Worm (Caenorhabditis elegans) whole organism, L4/young adult: Measurements from ENCODE around the gene nhr-162.

Source experiments
- dao-5 ChIP-seq: sonication (generic microtip); optimal IDR thresholded peaks from 2 replicates; lab custom pipeline; 2016; ENCODE audit warnings: missing genotype, missing genetic modification characterization, moderate library complexity, missing compliant biosample characterization
- him-1 ChIP-seq: sonication (generic microtip); optimal IDR thresholded peaks from 2 replicates; lab custom pipeline; 2016; ENCODE audit warnings: missing genotype, missing genetic modification reagents, missing genetic modification characterization, missing compliant biosample characterization

DNA sequence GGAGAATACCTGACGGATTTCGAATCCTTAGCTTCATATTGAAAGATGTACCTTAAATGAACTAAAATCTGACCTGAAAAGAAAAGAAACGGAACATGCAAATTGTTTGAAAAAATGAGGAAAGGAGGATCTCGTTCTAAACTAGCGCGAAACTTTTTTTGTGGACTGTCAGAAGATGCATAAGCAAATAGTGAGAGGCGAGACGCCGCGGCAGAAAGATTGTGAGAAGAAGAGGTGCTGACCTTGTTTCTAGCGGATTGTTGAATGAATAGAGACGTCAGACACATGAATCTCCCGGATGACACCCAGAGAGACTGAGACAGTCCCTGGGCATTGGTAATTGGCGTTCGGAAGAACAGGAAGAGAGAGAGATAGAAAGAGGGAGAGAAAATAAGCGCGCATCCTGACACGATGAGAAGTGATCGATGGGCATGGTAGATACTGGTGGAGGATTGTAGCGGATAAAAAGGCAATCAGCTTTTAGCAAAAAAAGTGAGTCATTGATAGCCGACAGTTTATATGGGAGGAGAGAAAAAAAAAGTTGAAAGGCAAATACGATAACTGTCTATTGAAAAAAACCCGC lies 21.6 kb downstream of the nhr-162 start, which contains the start of gene ptr-15:
- no peak for TF ChIP-seq him-1 (tag; lab: Kevin White, UChicago)
- no peak for TF ChIP-seq dao-5 (tag; lab: Kevin White, UChicago)
